Worm (Caenorhabditis elegans) whole organism, early embryonic: ENCODE measurements around the gene rpy-1.

Experiments
- B0310.2 ChIP-seq: sonication (generic microtip); optimal IDR thresholded peaks from 2 replicates; lab custom pipeline; 2016; ENCODE audit warnings: mild to moderate bottlenecking, missing genetic modification characterization, missing compliant biosample characterization
- F13C5.2 ChIP-seq: sonication (generic microtip); optimal IDR thresholded peaks from 2 replicates; lab custom pipeline; 2017; ENCODE audit warnings: mild to moderate bottlenecking, missing genetic modification characterization, inconsistent platforms, missing compliant biosample characterization
- aly-1 ChIP-seq: sonication (generic microtip); optimal IDR thresholded peaks from 2 replicates; lab custom pipeline; 2016; ENCODE audit warnings: missing genetic modification characterization, missing compliant biosample characterization
- ama-1 ChIP-seq: fragments of 150-350 bp; optimal IDR thresholded peaks from 2 replicates; lab custom pipeline; 2014
- ceh-13 ChIP-seq: fragments of 200-800 bp; sonication (Bioruptor generic); optimal IDR thresholded peaks from 2 replicates; lab custom pipeline; 2018; ENCODE audit warnings: mild to moderate bottlenecking, missing genetic modification characterization, missing compliant biosample characterization
- ets-7 ChIP-seq: sonication (generic microtip); optimal IDR thresholded peaks from 2 replicates; lab custom pipeline; 2016; ENCODE audit warnings: missing genotype, missing genetic modification characterization, missing compliant biosample characterization
- flt-1 ChIP-seq: fragments of 200-800 bp; sonication (Bioruptor generic); IDR thresholded peaks from 2 replicates; pipeline ENCODE4 v1.3.6; 2022; ENCODE audit warnings: missing genetic modification characterization, missing compliant biosample characterization
- hmg-4 ChIP-seq: fragments of 200-800 bp; sonication (Bioruptor generic); optimal IDR thresholded peaks from 2 replicates; lab custom pipeline; 2018; ENCODE audit warnings: mild to moderate bottlenecking, missing genetic modification characterization, missing compliant biosample characterization
- hnd-1 ChIP-seq: sonication (generic microtip); optimal IDR thresholded peaks from 2 replicates; lab custom pipeline; 2016; ENCODE audit warnings: missing genetic modification characterization, missing compliant biosample characterization
- pes-1 ChIP-seq: fragments of 200-800 bp; sonication (Bioruptor generic); IDR thresholded peaks from 2 replicates; pipeline ENCODE4 v1.3.6; 2022; ENCODE audit warnings: missing genetic modification reagents, missing genetic modification characterization, missing compliant biosample characterization
- scrt-1 ChIP-seq: fragments of 200-800 bp; sonication (Bioruptor generic); IDR thresholded peaks from 2 replicates; pipeline ENCODE4 v1.3.6; 2022; ENCODE audit warnings: missing genetic modification characterization, missing compliant biosample characterization
- sea-1 ChIP-seq: fragments of 200-800 bp; sonication (Bioruptor generic); conservative IDR thresholded peaks from 2 replicates; pipeline ENCODE4 v1.3.6; 2022; ENCODE audit warnings: missing genetic modification characterization, missing compliant biosample characterization
- tbx-37 ChIP-seq: fragments of 200-800 bp; sonication (Bioruptor generic); conservative IDR thresholded peaks from 2 replicates; pipeline ENCODE4 v1.3.6; 2022; ENCODE audit warnings: missing genetic modification reagents, missing genetic modification characterization, missing compliant biosample characterization

DNA sequence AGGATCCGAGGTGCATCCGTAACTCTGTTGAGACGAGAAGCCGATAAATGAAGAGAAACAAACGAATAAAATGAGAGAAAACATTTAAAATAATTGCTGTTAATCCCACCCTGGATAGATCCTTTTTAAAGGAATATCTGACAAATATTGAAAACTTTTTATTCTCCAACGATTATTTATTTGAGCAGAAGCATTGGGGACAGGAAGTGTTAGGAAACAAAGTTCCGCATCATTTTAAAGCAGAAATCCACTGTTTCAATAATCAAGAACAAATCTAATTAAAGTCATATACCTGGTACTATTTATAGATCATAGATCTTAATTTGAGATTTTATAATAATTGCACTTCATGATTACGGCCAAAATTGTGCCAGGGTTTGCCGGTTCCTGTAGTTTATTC, 45.5 kb upstream of the rpy-1 start, which contains the start of gene F41G3.20:
- TF ChIP-seq ama-1: no peak
- no peak for TF ChIP-seq aly-1 (tag; lab: Kevin White, UChicago)
- TF ChIP-seq hmg-4 (GFP tag; lab: Kevin White, UChicago): no peak
- no peak for TF ChIP-seq F13C5.2
- TF ChIP-seq sea-1 (GFP tag; lab: Robert Waterston, UW): no peak
- TF ChIP-seq ets-7 (tag; lab: Kevin White, UChicago): no peak
- no peak for TF ChIP-seq tbx-37 (GFP tag; lab: Robert Waterston, UW)
- TF ChIP-seq scrt-1 (GFP tag; lab: Robert Waterston, UW): no peak
- TF ChIP-seq B0310.2 (tag; lab: Kevin White, UChicago): no peak
- no peak for TF ChIP-seq pes-1 (GFP tag; lab: Robert Waterston, UW)
- TF ChIP-seq ceh-13 (GFP tag; lab: Kevin White, UChicago): no peak
- no peak for TF ChIP-seq hnd-1
- no peak for TF ChIP-seq flt-1 (GFP tag; lab: Robert Waterston, UW)
